Worm (Caenorhabditis elegans): ENCODE data around the gene F07A11.1.

F07A11.1 gene

DNA sequence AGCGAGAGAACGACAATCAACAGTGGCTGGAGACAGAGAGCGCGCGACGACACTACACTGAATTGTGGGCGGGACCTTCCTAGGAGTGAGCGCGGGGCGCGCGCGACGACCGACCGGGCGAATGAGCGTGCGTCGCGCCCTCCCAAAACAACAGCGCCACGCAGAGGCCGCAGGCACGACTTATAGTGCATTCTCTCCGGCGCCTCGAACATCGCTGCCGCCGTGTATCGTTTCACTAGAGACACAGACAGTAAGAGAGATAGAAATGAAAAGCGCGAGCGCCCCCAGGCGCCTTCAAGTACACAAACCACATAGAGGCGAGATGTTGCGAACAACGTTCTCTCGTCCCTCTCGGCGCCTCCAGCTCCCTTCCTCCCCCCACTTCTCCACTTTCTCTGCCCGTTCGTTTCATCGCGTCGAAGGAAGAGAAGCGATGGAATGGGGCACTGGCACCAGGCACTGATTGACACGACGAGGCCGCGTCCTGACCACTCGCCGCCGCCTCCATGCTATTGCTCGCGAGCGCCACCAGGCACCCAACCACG lies 28.0 kb upstream of the F07A11.1 start (continued):
- TF ChIP-seq fos-1 (tag; optimal IDR thresholded peaks at IDR 0.05): no peak
- 0 out of 2 replicates have a peak, but pooled peaks have one; percentile 54 for TF ChIP-seq mab-9 (GFP tag; IDR thresholded peaks at IDR 0.05)
- peak; percentile 16 for TF ChIP-seq dsc-1 (tag; optimal IDR thresholded peaks at IDR 0.05)
- no peak for TF ChIP-seq nhr-28 (tag; optimal IDR thresholded peaks at IDR 0.05)
- TF ChIP-seq ces-1 (GFP tag; optimal IDR thresholded peaks at IDR 0.05): no peak
- no peak for TF ChIP-seq zip-4 (GFP tag; optimal IDR thresholded peaks at IDR 0.05)
- no peak for TF ChIP-seq hlh-17 (GFP tag; optimal IDR thresholded peaks at IDR 0.05; ENCODE audit: borderline replicate concordance)
- TF ChIP-seq lin-13 (GFP tag; optimal IDR thresholded peaks at IDR 0.05): peak; percentile 36
- TF ChIP-seq tbx-2 (tag; optimal IDR thresholded peaks at IDR 0.05): peak; percentile 62
- peak; percentile 58 for TF ChIP-seq xbp-1 (tag; optimal IDR thresholded peaks at IDR 0.05)
- TF ChIP-seq ztf-11 (tag; optimal IDR thresholded peaks at IDR 0.05): peak in 1 of 2 experiments; percentile 15
- no peak for TF ChIP-seq fkh-4 (tag; optimal IDR thresholded peaks at IDR 0.05; ENCODE audit: borderline replicate concordance)
- no peak for TF ChIP-seq alr-1 (tag; optimal IDR thresholded peaks at IDR 0.05; ENCODE audit: borderline replicate concordance)
- no peak for TF ChIP-seq vab-15 (tag; optimal IDR thresholded peaks at IDR 0.05)
- TF ChIP-seq dpl-1 (GFP tag; optimal IDR thresholded peaks at IDR 0.05): peak in 1 of 3 experiments; percentile 24
- peak; percentile 49 for TF ChIP-seq jun-1 (tag; optimal IDR thresholded peaks at IDR 0.05)
- TF ChIP-seq unc-62 (GFP tag; optimal IDR thresholded peaks at IDR 0.05): no peak
- TF ChIP-seq mef-2 (tag; optimal IDR thresholded peaks at IDR 0.05): no peak
- TF ChIP-seq fkh-8 (tag; optimal IDR thresholded peaks at IDR 0.05): peak; percentile 49
- no peak for TF ChIP-seq Y116A8C.19 (tag; optimal IDR thresholded peaks at IDR 0.05; ENCODE audit: borderline replicate concordance)
- TF ChIP-seq irx-1 (tag; optimal IDR thresholded peaks at IDR 0.05): no peak
- TF ChIP-seq nhr-71 (tag; optimal IDR thresholded peaks at IDR 0.05): peak; percentile 77
- peak; percentile 39 to 58 (median 41) for TF ChIP-seq ceh-82 (tag; optimal IDR thresholded peaks at IDR 0.05)
- peak; percentile 30 for TF ChIP-seq nhr-90 (tag; optimal IDR thresholded peaks at IDR 0.05; ENCODE audit: poor library complexity)
- peak; percentile 32 for TF ChIP-seq skn-1 (tag; optimal IDR thresholded peaks at IDR 0.05)
- no peak for TF ChIP-seq unc-30 (tag; optimal IDR thresholded peaks at IDR 0.05)
- no peak for TF ChIP-seq sox-4 (tag; optimal IDR thresholded peaks at IDR 0.05)
- TF ChIP-seq mdl-1 (tag; optimal IDR thresholded peaks at IDR 0.05): peak in 1 of 2 experiments; percentile 69
- no peak for TF ChIP-seq ceh-63 (GFP tag; optimal IDR thresholded peaks at IDR 0.05)
- no peak for TF ChIP-seq C34B4.2 (tag; optimal IDR thresholded peaks at IDR 0.05)
- TF ChIP-seq nhr-84 (tag; optimal IDR thresholded peaks at IDR 0.05): no peak

DNA sequence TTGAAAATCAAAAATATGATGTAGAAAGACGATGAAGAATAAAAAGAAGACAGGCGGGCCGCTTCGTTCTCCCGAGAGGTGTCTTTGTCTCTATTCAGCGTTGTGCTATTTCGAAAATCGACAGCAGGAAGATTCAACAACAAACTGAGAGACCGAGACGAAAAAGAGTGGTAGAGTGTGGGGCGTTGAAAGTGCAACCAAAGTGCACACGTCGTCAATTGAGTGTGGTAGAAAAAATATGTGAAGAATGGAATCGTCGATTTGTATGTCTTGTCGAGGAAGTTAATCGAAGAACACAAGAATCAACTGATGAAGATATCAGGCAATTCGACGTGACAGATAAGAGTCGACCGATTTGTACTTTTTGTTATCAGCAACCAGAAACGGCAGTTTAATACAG lies 27.2 kb upstream of the F07A11.1 start:
- TF ChIP-seq fkh-8 (tag; optimal IDR thresholded peaks at IDR 0.05): no peak
- TF ChIP-seq rnt-1 (tag; optimal IDR thresholded peaks at IDR 0.05): peak; percentile 7
- TF ChIP-seq nhr-85 (tag): peak; percentile 87
- TF ChIP-seq zag-1 (tag; optimal IDR thresholded peaks at IDR 0.05): no peak
- TF ChIP-seq Y116A8C.19 (tag; optimal IDR thresholded peaks at IDR 0.05; ENCODE audit: borderline replicate concordance): no peak
- TF ChIP-seq fkh-4 (tag; optimal IDR thresholded peaks at IDR 0.05; ENCODE audit: borderline replicate concordance): no peak
- TF ChIP-seq nhr-71 (tag; optimal IDR thresholded peaks at IDR 0.05): peak; percentile 64
- TF ChIP-seq hlh-4 (tag; optimal IDR thresholded peaks at IDR 0.05): no peak
- peak; percentile 50 for TF ChIP-seq unc-130 (tag; optimal IDR thresholded peaks at IDR 0.05)
- no peak for TF ChIP-seq fkh-10 (GFP tag; optimal IDR thresholded peaks at IDR 0.05)
- no peak for TF ChIP-seq nhr-19 (GFP tag; conservative IDR thresholded peaks at IDR 0.05)
- no peak for TF ChIP-seq lin-15B (tag; optimal IDR thresholded peaks at IDR 0.05)
- TF ChIP-seq snu-23 (GFP tag; optimal IDR thresholded peaks at IDR 0.05): peak; percentile 56
- TF ChIP-seq unc-86 (tag; optimal IDR thresholded peaks at IDR 0.05): no peak
- TF ChIP-seq ama-1 (optimal IDR thresholded peaks at IDR 0.05): no peak
- peak; percentile 68 for TF ChIP-seq mep-1 (tag; optimal IDR thresholded peaks at IDR 0.05)
- no peak for TF ChIP-seq sox-4 (tag; optimal IDR thresholded peaks at IDR 0.05)
- no peak for TF ChIP-seq dsc-1 (tag; optimal IDR thresholded peaks at IDR 0.05)
- peak; percentile 17 to 65 for TF ChIP-seq lin-35 (GFP tag; optimal IDR thresholded peaks at IDR 0.05)
- no peak for TF ChIP-seq C04F5.9 (tag; optimal IDR thresholded peaks at IDR 0.05)
- no peak for TF ChIP-seq dpl-1 (GFP tag; optimal IDR thresholded peaks at IDR 0.05)
- no peak for TF ChIP-seq pqm-1 (tag; optimal IDR thresholded peaks at IDR 0.05)
- TF ChIP-seq aly-2 (tag; optimal IDR thresholded peaks at IDR 0.05): peak; percentile 52
- no peak for TF ChIP-seq nhr-84 (tag; optimal IDR thresholded peaks at IDR 0.05)
- no peak for TF ChIP-seq tlp-1 (tag; optimal IDR thresholded peaks at IDR 0.05)
- no peak for TF ChIP-seq vab-15 (tag; optimal IDR thresholded peaks at IDR 0.05)
- peak; percentile 24 for TF ChIP-seq nhr-90 (tag; optimal IDR thresholded peaks at IDR 0.05; ENCODE audit: poor library complexity)
- TF ChIP-seq lsy-2 (tag; optimal IDR thresholded peaks at IDR 0.05): peak; percentile 18 to 39
- TF ChIP-seq lin-14 (GFP tag; optimal IDR thresholded peaks at IDR 0.05): peak; percentile 83
- TF ChIP-seq C34B4.2 (tag; optimal IDR thresholded peaks at IDR 0.05): no peak
- TF ChIP-seq ces-1 (GFP tag; optimal IDR thresholded peaks at IDR 0.05): no peak
- no peak for TF ChIP-seq F16B12.6 (tag; optimal IDR thresholded peaks at IDR 0.05)

Data from whole organism, L1 larva.